Worm (Caenorhabditis elegans) whole organism, L3 larva: ENCODE results near the gene F56C4.2.
"Not testable (repeated sequence)": the region's sequence is repeated elsewhere in the genome, so short reads cannot be mapped to it uniquely, and the experiment has no call there.

Experiments used
- R02D3.7 ChIP-seq: fragments of 150-350 bp; optimal IDR thresholded peaks from 2 replicates; lab custom pipeline; 2014; ENCODE audit warnings: missing biosample characterization, missing genetic modification characterization
- ZK546.5 ChIP-seq: sonication (generic microtip); optimal IDR thresholded peaks from 2 replicates; lab custom pipeline; 2017; ENCODE audit warnings: missing biosample characterization, missing genetic modification characterization
- aly-2 ChIP-seq: fragments of 150-350 bp; optimal IDR thresholded peaks from 2 replicates; lab custom pipeline; 2014; ENCODE audit warnings: missing biosample characterization, missing genetic modification characterization
- ama-1 ChIP-seq: fragments of 150-350 bp; optimal IDR thresholded peaks from 2 replicates; lab custom pipeline; 2018
- egl-5 ChIP-seq: fragments of 150-350 bp; optimal IDR thresholded peaks from 2 replicates; lab custom pipeline; 2017; ENCODE audit warnings: missing biosample characterization, missing genetic modification reagents, missing genetic modification characterization, inconsistent platforms
- elt-2 ChIP-seq: sonication (generic microtip); optimal IDR thresholded peaks from 2 replicates; lab custom pipeline; 2016; ENCODE audit warnings: missing genetic modification reagents, mild to moderate bottlenecking, missing genetic modification characterization, missing compliant biosample characterization
- eor-1 ChIP-seq, 2 experiments: fragments of 150-350 bp; optimal IDR thresholded peaks; 2 replicates each; lab custom pipeline; 2014 to 2018; ENCODE audit warnings: missing biosample characterization in 2 of 2, missing genetic modification characterization in 2 of 2
- jun-1 ChIP-seq: fragments of 150-350 bp; optimal IDR thresholded peaks from 2 replicates; lab custom pipeline; 2014; ENCODE audit warnings: missing biosample characterization, missing genetic modification reagents, missing genetic modification characterization
- lin-15B ChIP-seq: fragments of 150-350 bp; optimal IDR thresholded peaks from 2 replicates; lab custom pipeline; 2014; ENCODE audit warnings: missing biosample characterization, missing genetic modification characterization
- mml-1 ChIP-seq: fragments of 150-350 bp; sonication (generic microtip); optimal IDR thresholded peaks from 3 replicates; lab custom pipeline; 2014; ENCODE audit warnings: missing biosample characterization, missing genetic modification characterization
- nfya-1 ChIP-seq: sonication (generic microtip); optimal IDR thresholded peaks from 2 replicates; lab custom pipeline; 2017; ENCODE audit warnings: missing genetic modification characterization, mild to moderate bottlenecking, missing compliant biosample characterization, antibody characterized with exemption, moderate library complexity; ENCODE audit not compliant: insufficient read depth
- nhr-11 ChIP-seq: fragments of 150-350 bp; optimal IDR thresholded peaks from 2 replicates; lab custom pipeline; 2014; ENCODE audit warnings: missing biosample characterization, missing genetic modification characterization
- nhr-237 ChIP-seq: fragments of 150-350 bp; optimal IDR thresholded peaks from 2 replicates; lab custom pipeline; 2014; ENCODE audit warnings: missing biosample characterization, missing genetic modification characterization
- nhr-76 ChIP-seq: fragments of 150-350 bp; sonication (generic microtip); optimal IDR thresholded peaks from 5 replicates; lab custom pipeline; 2014; ENCODE audit warnings: missing biosample characterization, missing genetic modification characterization
- pha-4 ChIP-seq: fragments of 150-350 bp; optimal IDR thresholded peaks from 2 replicates; lab custom pipeline; 2014; ENCODE audit warnings: missing biosample characterization, missing genetic modification reagents, missing genetic modification characterization
- pqm-1 ChIP-seq: fragments of 150-350 bp; optimal IDR thresholded peaks from 2 replicates; lab custom pipeline; 2017; ENCODE audit warnings: missing biosample characterization, missing genetic modification characterization, inconsistent platforms
- sea-2 ChIP-seq: fragments of 150-350 bp; sonication (generic microtip); optimal IDR thresholded peaks from 4 replicates; lab custom pipeline; 2014; ENCODE audit warnings: missing biosample characterization, missing genetic modification reagents, missing genetic modification characterization
- skn-1 ChIP-seq: fragments of 150-350 bp; optimal IDR thresholded peaks from 2 replicates; lab custom pipeline; 2014; ENCODE audit warnings: missing biosample characterization, missing genetic modification characterization
- tbx-2 ChIP-seq: sonication (generic microtip); optimal IDR thresholded peaks from 2 replicates; lab custom pipeline; 2016; ENCODE audit warnings: mild to moderate bottlenecking, missing genetic modification characterization, missing compliant biosample characterization
- zag-1 ChIP-seq: fragments of 150-350 bp; optimal IDR thresholded peaks from 2 replicates; lab custom pipeline; 2014; ENCODE audit warnings: missing biosample characterization, missing genetic modification characterization

F56C4.2 gene

DNA sequence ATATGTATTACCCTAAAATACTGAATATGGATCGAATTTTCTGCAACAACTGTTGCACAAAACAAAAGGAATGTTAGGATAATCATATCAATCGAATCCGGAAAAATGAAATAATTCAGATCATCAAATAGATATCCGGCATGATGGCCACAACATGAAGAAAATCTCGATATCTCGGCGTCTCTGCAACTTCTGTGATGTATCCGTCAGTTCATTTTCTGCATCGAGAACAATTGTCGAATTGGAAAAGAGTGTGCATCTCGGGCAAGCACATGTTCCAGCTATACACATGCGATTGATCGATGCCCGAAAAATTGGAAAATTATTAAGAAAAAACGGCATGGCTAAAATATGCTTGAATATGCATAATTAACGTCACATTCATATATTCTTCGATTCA is 46.7 kb downstream of the F56C4.2 start, which contains the start of the genes K08C7.6 and R102.1:
Gene K08C7.6 (minus strand): TSS at position 101 of the 400 bp plus-strand sequence.
Gene R102.1 (plus strand): TSS at position 291 of the 400 bp plus-strand sequence.
- no peak for TF ChIP-seq elt-2
- TF ChIP-seq sea-2 (GFP tag; lab: Kevin White, UChicago) = no peak
- TF ChIP-seq skn-1 (tag; lab: Kevin White, UChicago) = no peak
- TF ChIP-seq mml-1 = no peak
- no peak for TF ChIP-seq tbx-2 (tag; lab: Kevin White, UChicago)
- no peak for TF ChIP-seq jun-1 (tag; lab: Kevin White, UChicago)
- no peak for TF ChIP-seq eor-1 (tag; optimal IDR thresholded peaks at IDR 0.05; lab: Kevin White, UChicago)
- TF ChIP-seq nhr-76 (tag; lab: Kevin White, UChicago) = no peak
- TF ChIP-seq egl-5 = no peak
- TF ChIP-seq pqm-1 (tag; lab: Kevin White, UChicago) = no peak
- no peak for TF ChIP-seq R02D3.7 (tag; lab: Kevin White, UChicago)
- no peak for TF ChIP-seq nfya-1
- TF ChIP-seq aly-2 (tag; lab: Kevin White, UChicago) = no peak
- TF ChIP-seq zag-1 (tag; lab: Kevin White, UChicago) = no peak
- no peak for TF ChIP-seq lin-15B (tag; lab: Kevin White, UChicago)
- TF ChIP-seq, all 47 proteins: peak for 0

DNA sequence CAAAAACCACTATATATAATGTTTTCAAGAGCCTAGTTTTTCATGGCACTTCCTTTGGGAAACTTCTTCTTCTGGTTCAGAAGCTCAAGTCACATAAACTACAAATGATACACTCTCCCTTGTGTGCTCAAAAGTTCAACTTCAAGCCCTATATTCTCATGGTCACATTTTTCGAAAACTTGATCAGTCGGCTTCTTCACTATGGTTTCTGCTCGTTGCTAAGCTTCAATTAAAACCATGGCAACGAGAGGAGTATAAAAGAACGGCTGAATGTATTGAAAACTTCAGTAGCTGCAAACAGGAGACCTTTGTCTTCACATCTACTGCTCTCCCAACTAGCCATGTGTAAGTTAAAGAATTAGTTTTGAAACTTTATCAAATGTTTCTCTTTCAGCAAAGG is 48.2 kb downstream of the F56C4.2 start, which contains the start of gene R102.2:
Gene R102.2 (plus strand): TSS at position 301 of the 400 bp plus-strand sequence.
- not testable (repeated sequence) for TF ChIP-seq R02D3.7 (tag; lab: Kevin White, UChicago); ZK546.5; ama-1

DNA sequence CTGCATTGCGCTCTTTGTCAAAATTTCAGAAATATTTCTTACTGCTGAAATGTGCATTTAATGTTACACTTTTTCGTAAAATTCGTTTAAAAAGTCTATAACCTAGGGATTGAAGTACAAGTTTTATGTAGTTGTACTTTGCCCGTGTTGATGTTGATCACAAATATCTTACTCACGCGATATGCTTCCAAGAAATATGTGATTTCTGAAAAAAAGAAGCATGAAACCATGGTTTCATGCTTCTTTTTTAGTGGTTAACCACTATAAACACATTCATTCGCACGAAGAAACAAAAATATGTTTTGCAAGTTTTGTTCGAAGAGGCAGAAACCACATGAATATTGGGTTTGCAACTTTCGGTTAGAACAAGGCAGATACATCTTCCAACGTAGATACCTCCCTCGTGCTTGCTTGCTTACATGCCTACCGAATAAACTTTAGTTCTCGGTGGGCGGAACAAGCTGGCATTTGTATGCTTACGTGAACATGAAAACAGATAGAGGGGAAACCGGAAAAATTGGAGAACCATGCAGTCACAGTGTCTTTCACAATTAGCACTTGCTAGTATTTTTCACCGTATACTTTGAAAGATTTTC is 50.0 kb downstream of the F56C4.2 start, which contains the start of gene R102.3:
Gene R102.3 (plus strand): TSS at position 546 of the 596 bp plus-strand sequence.
- TF ChIP-seq nhr-11 (tag; lab: Kevin White, UChicago) (peak; percentile 7), lin-15B (tag; lab: Kevin White, UChicago) (no peak)

DNA sequence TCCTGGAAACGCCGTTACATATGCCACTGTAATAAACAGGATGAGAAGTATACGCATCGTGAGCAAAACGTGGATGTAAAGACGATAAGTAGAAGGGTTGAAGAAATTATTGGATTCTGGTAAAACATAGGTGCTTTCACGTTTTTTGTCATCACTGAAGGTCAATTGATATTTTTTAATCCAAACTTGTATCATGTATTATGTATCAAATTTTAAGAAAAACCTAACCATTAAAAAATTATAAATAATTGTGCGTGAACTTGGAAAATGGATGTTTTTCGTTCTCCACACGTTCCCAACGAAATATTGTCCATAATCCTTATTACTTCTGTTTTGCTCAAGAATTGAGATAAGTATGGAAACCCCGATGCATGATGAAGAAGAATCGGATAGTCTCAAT is 51.1 kb downstream of the F56C4.2 start, which contains the start of gene R102.8:
Gene R102.8 (minus strand): TSS at position 101 of the 400 bp plus-strand sequence.
- TF ChIP-seq ZK546.5 (no peak), egl-5 (no peak), mml-1 (no peak), nhr-76 (tag; lab: Kevin White, UChicago) (no peak), nhr-237 (no peak), pha-4 (tag; lab: Kevin White, UChicago) (no peak)
